Worm (Caenorhabditis elegans) whole organism, L2 larva: Measurements from ENCODE around the gene argk-1.

Experiments used
- ceh-16 ChIP-seq: fragments of 150-350 bp; optimal IDR thresholded peaks from 2 replicates; lab custom pipeline; 2014; ENCODE audit warnings: missing biosample characterization, missing genetic modification characterization
- egl-27 ChIP-seq: sonication (generic microtip); optimal IDR thresholded peaks from 3 replicates; lab custom pipeline; 2017; ENCODE audit warnings: missing biosample characterization, missing genetic modification reagents, missing genetic modification characterization
- lin-39 ChIP-seq: fragments of 150-350 bp; optimal IDR thresholded peaks from 2 replicates; lab custom pipeline; 2014; ENCODE audit warnings: missing biosample characterization, missing genetic modification reagents, missing genetic modification characterization
- nhr-11 ChIP-seq: fragments of 150-350 bp; optimal IDR thresholded peaks from 2 replicates; lab custom pipeline; 2014; ENCODE audit warnings: missing biosample characterization, missing genetic modification characterization
- nhr-12 ChIP-seq: fragments of 150-350 bp; optimal IDR thresholded peaks from 2 replicates; lab custom pipeline; 2014; ENCODE audit warnings: missing biosample characterization, missing genetic modification characterization
- skn-1 ChIP-seq: sonication (generic microtip); optimal IDR thresholded peaks from 2 replicates; lab custom pipeline; 2017; ENCODE audit warnings: missing biosample characterization, missing genetic modification characterization
- unc-39 ChIP-seq: fragments of 150-350 bp; optimal IDR thresholded peaks from 2 replicates; lab custom pipeline; 2014; ENCODE audit warnings: missing biosample characterization, missing genetic modification characterization
- unc-62 ChIP-seq: fragments of 150-350 bp; optimal IDR thresholded peaks from 2 replicates; lab custom pipeline; 2014; ENCODE audit warnings: missing biosample characterization, missing genetic modification reagents, missing genetic modification characterization
- ztf-4 ChIP-seq: fragments of 150-350 bp; optimal IDR thresholded peaks from 2 replicates; lab custom pipeline; 2014; ENCODE audit warnings: missing biosample characterization, missing genetic modification characterization

- TF ChIP-seq ztf-4: no peak
- no peak for TF ChIP-seq nhr-11 (tag; lab: Kevin White, UChicago)
- no peak for TF ChIP-seq lin-39 (tag; lab: Kevin White, UChicago)
- TF ChIP-seq ceh-16 (tag; lab: Kevin White, UChicago): no peak
- TF ChIP-seq unc-39 (tag; lab: Kevin White, UChicago): no peak
- no peak for TF ChIP-seq nhr-12 (tag; lab: Kevin White, UChicago)
- TF ChIP-seq unc-62: no peak
- TF ChIP-seq skn-1 (tag; lab: Kevin White, UChicago): no peak
- TF ChIP-seq egl-27: no peak
Observed at ce11 chrV:16139529-16139928, 35.8 kb downstream of the argk-1 start, which contains the start of gene clc-11.
